Worm (Caenorhabditis elegans): ENCODE data around the gene mrps-22.
A peak's percentile ranks its signal among the peaks of the same experiment; 100 is the strongest.

The mrps-22 gene

DNA sequence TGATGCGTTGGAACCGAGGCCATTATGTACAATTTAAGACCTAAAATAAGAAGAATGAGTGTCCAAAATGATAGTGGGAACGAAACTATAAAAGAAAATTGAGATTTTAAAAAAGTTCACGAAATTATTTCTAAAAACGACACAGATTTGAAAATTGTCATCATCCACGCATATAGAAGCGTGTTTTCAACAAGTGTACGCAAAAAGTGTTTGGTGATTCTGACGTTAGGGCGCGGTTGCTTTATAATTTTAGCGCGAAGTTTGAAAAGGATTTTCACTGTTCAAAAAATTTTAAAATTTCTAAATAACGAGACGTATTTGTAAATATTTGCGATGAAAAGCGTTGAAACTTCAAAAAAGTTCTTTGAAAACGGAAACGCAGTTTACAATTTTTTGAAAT lies 19.1 kb upstream of the mrps-22 start, which contains the start of gene cdc-48.1:
Gene cdc-48.1 (minus strand): TSS at position 40 of the 400 bp plus-strand sequence.
- TF ChIP-seq nhr-90 (tag; optimal IDR thresholded peaks at IDR 0.05) (peak; percentile 97), nfyb-1 (GFP tag; IDR thresholded peaks at IDR 0.05) (peak; percentile 99), F23B12.7 (tag; optimal IDR thresholded peaks at IDR 0.05; ENCODE audit: insufficient read depth) (peak; percentile 99), B0035.1 (tag; optimal IDR thresholded peaks at IDR 0.05) (peak; percentile 95), B0019.2 (GFP tag; conservative IDR thresholded peaks at IDR 0.05) (peak; percentile 98), Y95B8A.8 (GFP tag; IDR thresholded peaks at IDR 0.05) (peak; percentile 100), xnd-1 (tag; optimal IDR thresholded peaks at IDR 0.05) (peak; percentile 87), akir-1 (GFP tag; optimal IDR thresholded peaks at IDR 0.05) (peak; percentile 75), D2030.7 (GFP tag; IDR thresholded peaks at IDR 0.05) (peak; percentile 99), repo-1 (tag; optimal IDR thresholded peaks at IDR 0.05) (peak; percentile 98), tbx-9 (tag; optimal IDR thresholded peaks at IDR 0.05; ENCODE audit: borderline replicate concordance) (no peak), ztf-18 (tag; optimal IDR thresholded peaks at IDR 0.05) (peak; percentile 89), atf-7 (tag; optimal IDR thresholded peaks at IDR 0.05) (peak; percentile 99), attf-6 (GFP tag; IDR thresholded peaks at IDR 0.05) (peak; percentile 92), hlh-26 (GFP tag; conservative IDR thresholded peaks at IDR 0.05) (no peak), unc-130 (GFP tag; optimal IDR thresholded peaks at IDR 0.05) (peak; percentile 98), cebp-1 (GFP tag; IDR thresholded peaks at IDR 0.05) (peak; percentile 94), cebp-1 (tag; optimal IDR thresholded peaks at IDR 0.05) (peak; percentile 98), B0261.1 (tag; optimal IDR thresholded peaks at IDR 0.05) (peak; percentile 48), nhr-179 (tag; optimal IDR thresholded peaks at IDR 0.05) (no peak), ccch-3 (GFP tag; optimal IDR thresholded peaks at IDR 0.05) (peak; percentile 84), rcor-1 (GFP tag; IDR thresholded peaks at IDR 0.05) (peak; percentile 99), hsf-1 (GFP tag; IDR thresholded peaks at IDR 0.05) (peak; percentile 94), mxl-1 (tag; optimal IDR thresholded peaks at IDR 0.05) (no peak), ztf-28 (GFP tag; IDR thresholded peaks at IDR 0.05) (peak; percentile 97), zfh-2 (GFP tag; conservative IDR thresholded peaks at IDR 0.05) (no peak), let-607 (tag; optimal IDR thresholded peaks at IDR 0.05) (peak; percentile 98), C06A6.2 (GFP tag; conservative IDR thresholded peaks at IDR 0.05) (peak; percentile 98), ztf-6 (GFP tag; IDR thresholded peaks at IDR 0.05) (peak; percentile 99), K11D2.4 (GFP tag; IDR thresholded peaks at IDR 0.05) (peak; percentile 100), madf-6 (GFP tag; IDR thresholded peaks at IDR 0.05) (peak; percentile 99), rec-8 (tag; optimal IDR thresholded peaks at IDR 0.05) (peak; percentile 86 to 87), F22D6.2 (tag; optimal IDR thresholded peaks at IDR 0.05) (peak; percentile 95), lin-40 (tag; optimal IDR thresholded peaks at IDR 0.05) (peak; percentile 99), ceh-40 (GFP tag; IDR thresholded peaks at IDR 0.05) (peak; percentile 94), sdz-38 (tag; optimal IDR thresholded peaks at IDR 0.05) (no peak), dox-1 (GFP tag; IDR thresholded peaks at IDR 0.05) (peak; percentile 100), ztf-26 (tag; optimal IDR thresholded peaks at IDR 0.05) (peak; percentile 99), snpc-1.3 (tag; optimal IDR thresholded peaks at IDR 0.05; ENCODE audit: insufficient read depth) (peak; percentile 98), nhr-27 (tag; optimal IDR thresholded peaks at IDR 0.05) (peak; percentile 85), egl-18 (GFP tag; IDR thresholded peaks at IDR 0.05) (peak; percentile 99), lin-26 (GFP tag; IDR thresholded peaks at IDR 0.05) (peak; percentile 95), F10E7.11 (tag; optimal IDR thresholded peaks at IDR 0.05) (peak; percentile 87), Y53F4B.3 (GFP tag; IDR thresholded peaks at IDR 0.05) (peak; percentile 94), athp-1 (tag; optimal IDR thresholded peaks at IDR 0.05) (peak; percentile 100), snpc-1.1 (tag; optimal IDR thresholded peaks at IDR 0.05; ENCODE audit: insufficient read depth) (peak; percentile 87), sea-2 (GFP tag; IDR thresholded peaks at IDR 0.05) (peak; percentile 83; the same call in 1 of the 2 replicates), cebp-2 (GFP tag; IDR thresholded peaks at IDR 0.05) (peak; percentile 91; the same call in 1 of the 2 replicates)

Measured in whole organism, young adult.